Worm (Caenorhabditis elegans) whole organism, L4 larva: Measurements from ENCODE around the gene ttr-12.

ENCODE experiments used
- F26F4.8 ChIP-seq: fragments of 200-800 bp; sonication (Bioruptor generic); conservative IDR thresholded peaks from 2 replicates; pipeline ENCODE4 v1.3.6; 2022; ENCODE audit warnings: missing genetic modification characterization, missing compliant biosample characterization
- F44E2.7 ChIP-seq: fragments of 200-800 bp; sonication (Bioruptor generic); IDR thresholded peaks from 2 replicates; pipeline ENCODE4 v2.1.2; 2022; ENCODE audit warnings: missing genetic modification characterization, missing compliant biosample characterization
- F49E8.2 ChIP-seq: sonication (generic microtip); optimal IDR thresholded peaks from 2 replicates; lab custom pipeline; 2016; ENCODE audit warnings: missing compliant biosample characterization, mild to moderate bottlenecking, missing genetic modification characterization, borderline replicate concordance
- T20F7.1 ChIP-seq: fragments of 200-800 bp; sonication (Bioruptor generic); optimal IDR thresholded peaks from 2 replicates; lab custom pipeline; 2018; ENCODE audit warnings: mild to moderate bottlenecking, missing genetic modification characterization, missing compliant biosample characterization
- ZK337.2 ChIP-seq: fragments of 200-800 bp; sonication (Bioruptor generic); IDR thresholded peaks from 2 replicates; pipeline ENCODE4 v1.3.6; 2022; ENCODE audit warnings: missing genetic modification reagents, missing genetic modification characterization, missing compliant biosample characterization
- aha-1 ChIP-seq: fragments of 150-350 bp; peaks from one replicate; lab custom pipeline; 2014; ENCODE audit warnings: missing biosample characterization, missing genetic modification characterization
- attf-4 ChIP-seq: sonication (generic microtip); optimal IDR thresholded peaks from 3 replicates; lab custom pipeline; 2017; ENCODE audit warnings: missing biosample characterization, missing genetic modification characterization
- ceh-82 ChIP-seq: sonication (generic microtip); optimal IDR thresholded peaks from 2 replicates; lab custom pipeline; 2017; ENCODE audit warnings: missing biosample characterization, missing genetic modification characterization
- daf-19 ChIP-seq: fragments of 200-800 bp; sonication (Bioruptor generic); conservative IDR thresholded peaks from 2 replicates; pipeline ENCODE4 v1.3.6; 2022; ENCODE audit warnings: missing genetic modification characterization, missing compliant biosample characterization
- dmd-9 ChIP-seq: fragments of 200-800 bp; sonication (Bioruptor generic); IDR thresholded peaks from 2 replicates; pipeline ENCODE4 v1.3.6; 2022; ENCODE audit warnings: missing genetic modification reagents, missing genetic modification characterization, missing compliant biosample characterization
- egl-43 ChIP-seq: fragments of 200-800 bp; sonication (Bioruptor generic); IDR thresholded peaks from 2 replicates; pipeline ENCODE4 v1.3.6; 2022; ENCODE audit warnings: missing genetic modification reagents, missing genetic modification characterization, missing compliant biosample characterization
- fkh-10 ChIP-seq: fragments of 150-350 bp; optimal IDR thresholded peaks from 2 replicates; lab custom pipeline; 2014; ENCODE audit warnings: missing biosample characterization, missing genetic modification reagents, missing genetic modification characterization
- lir-3 ChIP-seq: sonication (generic microtip); optimal IDR thresholded peaks from 2 replicates; lab custom pipeline; 2016; ENCODE audit warnings: mild to moderate bottlenecking, missing genetic modification characterization, missing compliant biosample characterization
- lsy-2 ChIP-seq, 2 experiments: fragments of 150-350 bp in 1 of 2; sonication (generic microtip) in 1 of 2; optimal IDR thresholded peaks; 2 replicates each; lab custom pipeline; 2014 to 2017; ENCODE audit warnings: missing biosample characterization in 2 of 2, missing genetic modification characterization in 2 of 2
- madf-9 ChIP-seq: fragments of 200-800 bp; sonication (Bioruptor generic); conservative IDR thresholded peaks from 2 replicates; pipeline ENCODE4 v1.3.6; 2022; ENCODE audit warnings: missing genetic modification reagents, missing genetic modification characterization, missing compliant biosample characterization
- mdl-1 ChIP-seq, 2 experiments: fragments of 150-350 bp in 1 of 2; sonication (generic microtip) in 1 of 2; optimal IDR thresholded peaks; 2 replicates each; lab custom pipeline; 2014 to 2017; ENCODE audit warnings: missing biosample characterization in 2 of 2, missing genetic modification characterization in 2 of 2
- mxl-3 ChIP-seq: fragments of 200-800 bp; sonication (Bioruptor generic); optimal IDR thresholded peaks from 2 replicates; lab custom pipeline; 2018; ENCODE audit warnings: mild to moderate bottlenecking, missing genetic modification characterization, missing compliant biosample characterization
- nhr-237 ChIP-seq: sonication (generic microtip); optimal IDR thresholded peaks from 2 replicates; lab custom pipeline; 2017; ENCODE audit warnings: missing biosample characterization, missing genetic modification characterization
- nhr-25 ChIP-seq: sonication (generic microtip); optimal IDR thresholded peaks from 2 replicates; lab custom pipeline; 2017; ENCODE audit warnings: missing genetic modification characterization, mild to moderate bottlenecking, missing compliant biosample characterization, antibody characterized with exemption, moderate library complexity, borderline replicate concordance; ENCODE audit not compliant: insufficient read depth
- nhr-28 ChIP-seq: fragments of 150-350 bp; optimal IDR thresholded peaks from 2 replicates; lab custom pipeline; 2014; ENCODE audit warnings: missing biosample characterization, missing genetic modification characterization
- nhr-41 ChIP-seq: fragments of 200-800 bp; sonication (Bioruptor generic); IDR thresholded peaks from 2 replicates; pipeline ENCODE4 v1.3.6; 2022; ENCODE audit warnings: missing genetic modification reagents, missing genetic modification characterization, missing compliant biosample characterization
- nhr-42 ChIP-seq: fragments of 200-800 bp; sonication (Bioruptor generic); IDR thresholded peaks from 2 replicates; pipeline ENCODE4 v1.3.6; 2022; ENCODE audit warnings: missing genetic modification characterization, missing compliant biosample characterization
- nhr-48 ChIP-seq: sonication (generic microtip); optimal IDR thresholded peaks from 2 replicates; lab custom pipeline; 2016; ENCODE audit warnings: mild to moderate bottlenecking, missing genetic modification characterization, missing compliant biosample characterization
- nhr-76 ChIP-seq: fragments of 150-350 bp; optimal IDR thresholded peaks from 2 replicates; lab custom pipeline; 2014; ENCODE audit warnings: missing biosample characterization, missing genetic modification characterization
- saeg-2 ChIP-seq: fragments of 200-800 bp; sonication (Bioruptor generic); IDR thresholded peaks from 2 replicates; pipeline ENCODE4 v1.3.6; 2022; ENCODE audit warnings: missing genetic modification reagents, missing genetic modification characterization, missing compliant biosample characterization
- set-16 ChIP-seq: fragments of 200-800 bp; sonication (Bioruptor generic); IDR thresholded peaks from 2 replicates; pipeline ENCODE4 v1.3.6; 2022; ENCODE audit warnings: missing genetic modification reagents, missing genetic modification characterization, missing compliant biosample characterization
- snpc-1.2 ChIP-seq: fragments of 200-800 bp; sonication (Bioruptor generic); IDR thresholded peaks from 2 replicates; pipeline ENCODE4 v1.3.6; 2022; ENCODE audit warnings: missing genetic modification reagents, missing genetic modification characterization, missing compliant biosample characterization
- spr-3 ChIP-seq: fragments of 200-800 bp; sonication (Bioruptor generic); optimal IDR thresholded peaks from 2 replicates; lab custom pipeline; 2018; ENCODE audit warnings: mild to moderate bottlenecking, missing genetic modification characterization, missing compliant biosample characterization
- unc-130 ChIP-seq: sonication (generic microtip); optimal IDR thresholded peaks from 2 replicates; lab custom pipeline; 2016; ENCODE audit warnings: missing genetic modification reagents, missing genetic modification characterization, missing compliant biosample characterization
- unc-39 ChIP-seq: sonication (generic microtip); optimal IDR thresholded peaks from 2 replicates; lab custom pipeline; 2017; ENCODE audit warnings: missing biosample characterization, missing genetic modification characterization
- unc-62 ChIP-seq, 3 experiments: fragments of 150-350 bp in 1 of 3; sonication (generic microtip); optimal IDR thresholded peaks in 2 of 3; peaks in 1 of 3; 1 replicate in 1 of 3; 2 replicates in 2 of 3; lab custom pipeline; 2014 to 2017; ENCODE audit warnings: missing biosample characterization in 3 of 3, missing genetic modification characterization in 3 of 3, missing genetic modification reagents in 3 of 3, missing genotype in 1 of 3
- zag-1 ChIP-seq: fragments of 150-350 bp; optimal IDR thresholded peaks from 2 replicates; lab custom pipeline; 2014; ENCODE audit warnings: missing biosample characterization, missing genetic modification characterization
- zip-11 ChIP-seq: fragments of 200-800 bp; sonication (Bioruptor generic); IDR thresholded peaks from 2 replicates; pipeline ENCODE4 v1.3.6; 2022; ENCODE audit warnings: missing genetic modification characterization, missing compliant biosample characterization

Gene ttr-12

DNA sequence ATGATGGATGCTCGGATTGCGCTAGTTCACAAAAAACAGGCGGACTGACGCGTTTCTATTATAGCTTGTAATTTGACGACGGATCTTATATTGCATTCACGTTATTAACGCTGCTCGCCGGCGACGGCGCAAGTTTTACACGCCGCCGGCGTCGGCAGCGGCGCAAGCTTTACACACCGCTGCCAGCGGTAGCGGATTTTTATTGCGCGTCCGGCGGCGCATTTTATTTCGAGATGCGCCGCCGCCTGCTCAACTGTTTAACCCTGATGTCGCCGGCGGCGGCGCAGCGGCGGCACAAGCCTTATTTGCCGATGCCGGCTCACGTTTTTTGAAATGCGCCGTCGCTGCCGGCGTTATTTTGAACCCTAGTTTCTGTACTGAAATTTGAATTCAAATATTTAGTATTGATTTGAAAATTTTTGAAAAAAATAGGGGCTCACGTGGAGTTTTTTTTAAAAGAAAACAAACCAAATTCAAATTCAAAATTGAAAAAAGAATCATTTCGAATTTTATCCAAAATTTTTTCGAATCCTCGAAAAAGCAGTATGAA is 3.9 kb downstream of the ttr-12 start, which contains the start of gene ttr-57:
Gene ttr-57, plus strand, starts transcription at position 500 of the 550 bp plus-strand sequence.
- TF ChIP-seq lir-3 (tag; lab: Kevin White, UChicago) (no peak), egl-43 (GFP tag; lab: Robert Waterston, UW) (0 out of 2 replicates have a peak, but pooled peaks have one; percentile 36), F44E2.7 (GFP tag; lab: Robert Waterston, UW) (0 out of 2 replicates have a peak, but pooled peaks have one; percentile 69), madf-9 (GFP tag; lab: Robert Waterston, UW) (no peak), spr-3 (GFP tag; lab: Kevin White, UChicago) (no peak), nhr-42 (GFP tag; lab: Robert Waterston, UW) (0 out of 2 replicates have a peak, but pooled peaks have one; percentile 35), daf-19 (GFP tag; lab: Robert Waterston, UW) (no peak), set-16 (peak; percentile 86), nhr-28 (tag; lab: Kevin White, UChicago) (no peak), nhr-41 (GFP tag; lab: Robert Waterston, UW) (no peak)

DNA sequence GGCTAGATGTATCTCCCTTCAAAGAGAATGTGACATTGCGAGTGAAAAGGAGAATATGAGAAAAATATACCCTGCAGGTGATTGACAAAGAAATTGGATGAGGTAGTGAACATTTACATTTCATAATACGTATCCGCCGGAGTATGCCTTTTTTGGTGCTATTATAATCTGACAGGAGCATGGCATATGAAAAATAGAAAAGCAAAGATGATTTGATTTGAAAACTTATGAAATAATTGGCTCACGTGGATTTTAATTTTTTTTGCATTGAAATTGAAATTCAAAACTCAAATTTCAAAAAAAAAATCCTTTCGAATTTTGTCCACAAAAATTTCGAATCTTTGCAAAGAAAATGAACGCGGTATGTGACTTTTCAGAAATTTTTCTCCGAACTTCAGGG is 5.6 kb downstream of the ttr-12 start, which contains the start of gene ttr-11:
Gene ttr-11, plus strand, starts transcription at position 301 of the 400 bp plus-strand sequence.
- TF ChIP-seq mdl-1 (tag; optimal IDR thresholded peaks at IDR 0.05; lab: Kevin White, UChicago) = no peak
- peak in 1 of 2 experiments; percentile 14 for TF ChIP-seq unc-62 (GFP tag; optimal IDR thresholded peaks at IDR 0.05 in 1 of 2; lab: Kevin White, UChicago)
- TF ChIP-seq unc-62 (tag; optimal IDR thresholded peaks at IDR 0.05; lab: Kevin White, UChicago) = no peak
- TF ChIP-seq, all 104 proteins: peak for 1

ce11 chrV:20600704-20601103 is 7.9 kb downstream of the ttr-12 start:
- TF ChIP-seq nhr-76 (tag; lab: Kevin White, UChicago) (no peak), F44E2.7 (GFP tag; lab: Robert Waterston, UW) (0 out of 2 replicates have a peak, but pooled peaks have one; percentile 31), F49E8.2 (tag; lab: Kevin White, UChicago) (no peak), saeg-2 (GFP tag; lab: Robert Waterston, UW) (no peak), egl-43 (GFP tag; lab: Robert Waterston, UW) (no peak), mxl-3 (GFP tag; lab: Kevin White, UChicago) (no peak), dmd-9 (GFP tag; lab: Robert Waterston, UW) (no peak), set-16 (peak; percentile 76; the same call in 1 of the 2 replicates), unc-130 (no peak)

DNA sequence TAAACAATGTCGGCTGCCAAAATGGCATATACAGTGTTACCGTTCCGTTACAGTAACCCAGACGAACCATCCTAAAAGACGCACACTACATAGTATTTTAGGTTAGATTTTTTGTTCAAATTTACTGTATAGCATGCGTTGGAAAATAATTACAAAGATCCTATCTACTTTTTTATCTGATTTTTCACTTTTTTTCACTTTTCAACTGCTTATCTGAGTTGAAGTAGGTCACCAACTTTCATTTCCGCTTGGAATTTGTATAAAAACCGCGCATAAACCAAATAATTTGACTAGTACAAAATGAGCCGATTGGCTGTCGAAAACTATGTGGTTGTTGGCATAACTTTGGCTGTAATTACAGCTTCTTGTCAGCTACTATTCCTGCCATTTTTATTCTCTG is 8.8 kb downstream of the ttr-12 start, which contains the start of gene col-163:
Gene col-163, plus strand, starts transcription at position 301 of the 400 bp plus-strand sequence.
- no peak for TF ChIP-seq ceh-82
- no peak for TF ChIP-seq egl-43 (GFP tag; lab: Robert Waterston, UW)
- no peak for TF ChIP-seq attf-4

DNA sequence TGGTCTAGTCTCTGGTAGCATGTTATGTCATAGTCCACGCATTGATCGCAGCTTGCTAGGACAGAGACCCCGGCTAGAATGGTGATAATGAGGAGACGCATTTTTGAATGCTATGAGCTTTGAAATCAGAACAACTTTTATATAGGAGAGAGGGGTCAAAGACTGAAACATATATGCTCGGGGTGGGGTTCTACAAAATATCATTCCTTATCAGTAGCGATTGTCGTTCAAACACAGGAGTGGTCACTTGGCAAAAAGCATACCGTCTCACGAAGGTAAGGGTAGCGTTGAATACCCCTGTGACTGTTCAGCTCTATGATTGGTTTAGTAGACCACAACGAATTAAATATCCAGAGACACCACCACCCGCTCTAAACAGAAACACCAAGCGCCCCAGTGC is 11.5 kb downstream of the ttr-12 start, which contains the start of gene F46B3.1:
Gene F46B3.1, minus strand, starts transcription at position 101 of the 400 bp plus-strand sequence.
- TF ChIP-seq T20F7.1 (GFP tag; lab: Kevin White, UChicago) (no peak), zag-1 (tag; lab: Kevin White, UChicago) (no peak), zip-11 (no peak), F26F4.8 (GFP tag; lab: Robert Waterston, UW) (no peak), mdl-1 (tag; optimal IDR thresholded peaks at IDR 0.05; lab: Kevin White, UChicago) (no peak), unc-39 (no peak), ZK337.2 (GFP tag; lab: Robert Waterston, UW) (no peak), nhr-25 (tag; lab: Kevin White, UChicago) (no peak), daf-19 (GFP tag; lab: Robert Waterston, UW) (no peak), nhr-237 (tag; lab: Kevin White, UChicago) (no peak), attf-4 (no peak), fkh-10 (no peak), nhr-48 (tag; lab: Kevin White, UChicago) (no peak), snpc-1.2 (no peak), lsy-2 (tag; optimal IDR thresholded peaks at IDR 0.05; lab: Kevin White, UChicago) (no peak), set-16 (no peak), aha-1 (no peak)
